Worm (Caenorhabditis elegans) whole organism, mixed stage, embryonic: Measurements from ENCODE around the gene pigt-1.

Source experiments
- elt-1 ChIP-seq: sonication (generic microtip); optimal IDR thresholded peaks from 2 replicates; lab custom pipeline; 2017; ENCODE audit warnings: missing genetic modification characterization, mild to moderate bottlenecking, missing compliant biosample characterization, antibody characterized with exemption, moderate library complexity, borderline replicate concordance; ENCODE audit not compliant: insufficient read depth
- nhr-12 ChIP-seq: fragments of 150-350 bp; optimal IDR thresholded peaks from 2 replicates; lab custom pipeline; 2014; ENCODE audit warnings: missing biosample characterization, missing genetic modification characterization
- nhr-237 ChIP-seq: fragments of 150-350 bp; optimal IDR thresholded peaks from 2 replicates; lab custom pipeline; 2014; ENCODE audit warnings: missing biosample characterization, missing genetic modification characterization
- snpc-4 ChIP-seq: fragments of 150-350 bp; optimal IDR thresholded peaks from 2 replicates; lab custom pipeline; 2014; ENCODE audit warnings: missing biosample characterization, missing genetic modification characterization
- sptf-1 ChIP-seq: sonication (generic microtip); optimal IDR thresholded peaks from 2 replicates; lab custom pipeline; 2017; ENCODE audit warnings: mild to moderate bottlenecking, missing genetic modification characterization, moderate library complexity, missing compliant biosample characterization
- tbx-8 ChIP-seq: fragments of 200-800 bp; sonication (Bioruptor generic); optimal IDR thresholded peaks from 2 replicates; lab custom pipeline; 2018; ENCODE audit warnings: mild to moderate bottlenecking, missing genetic modification characterization, moderate library complexity, missing compliant biosample characterization
- unc-62 ChIP-seq: fragments of 150-350 bp; optimal IDR thresholded peaks from 2 replicates; lab custom pipeline; 2014; ENCODE audit warnings: missing biosample characterization, missing genetic modification reagents, missing genetic modification characterization
- ztf-11 ChIP-seq: fragments of 150-350 bp; optimal IDR thresholded peaks from 2 replicates; lab custom pipeline; 2014; ENCODE audit warnings: missing biosample characterization, missing genetic modification characterization

DNA sequence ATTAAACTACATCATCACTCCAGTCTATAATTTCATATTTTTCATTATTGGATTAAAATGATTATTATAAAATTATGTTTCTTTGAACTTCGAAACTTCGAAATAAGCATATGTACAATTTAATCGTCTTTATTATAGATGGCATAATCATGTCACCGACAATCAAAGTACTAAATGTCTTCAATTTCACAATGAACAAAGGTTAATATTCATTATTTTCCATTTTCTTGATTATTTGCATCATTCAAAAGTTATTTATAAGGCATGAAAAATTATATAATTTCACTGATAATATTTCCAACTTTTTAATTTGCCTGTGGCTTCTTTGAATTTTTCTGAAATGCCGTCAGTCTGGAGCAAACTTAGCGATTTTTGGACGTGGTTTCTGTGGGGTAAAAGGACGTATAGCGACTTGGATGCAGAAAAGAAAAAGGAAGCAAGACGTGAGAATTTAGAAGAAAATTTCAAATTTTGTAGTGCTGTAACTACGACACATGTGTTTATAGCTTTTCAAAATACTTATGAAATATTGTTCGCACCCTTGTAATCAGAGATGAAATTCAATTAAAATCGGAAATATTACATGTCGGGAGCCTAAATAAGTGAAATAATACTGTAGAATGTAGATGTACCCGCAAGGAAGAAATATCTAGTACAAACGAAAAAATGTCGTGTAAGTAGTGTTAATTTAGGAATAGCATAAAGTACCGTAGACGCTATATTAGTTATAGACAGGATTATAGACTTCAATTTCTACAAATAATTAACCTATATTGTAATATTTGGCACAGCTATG lies 2.7 kb downstream of the pigt-1 start, which contains the start of gene F17C11.13:
- TF ChIP-seq tbx-8 (no peak), ztf-11 (no peak), nhr-237 (tag; lab: Kevin White, UChicago) (no peak), unc-62 (no peak), elt-1 (tag; lab: Kevin White, UChicago) (no peak), nhr-12 (tag; lab: Kevin White, UChicago) (no peak), snpc-4 (tag; lab: Kevin White, UChicago) (no peak), sptf-1 (tag; lab: Kevin White, UChicago) (no peak)
